Worm (Caenorhabditis elegans): ENCODE results near the gene irld-12.

DNA sequence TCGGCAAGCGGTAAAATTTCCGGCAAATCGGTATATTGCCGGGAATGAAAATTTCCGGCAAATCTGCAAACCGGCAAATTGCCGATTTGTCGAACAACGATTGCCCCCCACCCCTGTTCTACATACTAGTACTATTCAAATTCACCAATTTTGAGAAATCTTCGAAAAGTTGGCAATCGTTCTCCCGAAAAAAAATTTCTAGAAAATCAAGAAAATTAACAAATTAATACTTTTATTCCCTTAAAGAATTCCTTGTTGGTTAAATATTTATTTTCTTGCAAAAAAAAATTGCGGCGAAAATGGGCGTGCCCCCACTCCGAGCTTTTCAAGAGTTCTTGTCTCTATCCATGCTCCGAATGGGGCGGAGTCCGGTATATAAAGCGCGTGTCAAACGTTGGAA, 33.0 kb upstream of the irld-12 start, which contains the start of gene C50H11.8:
- no peak for TF ChIP-seq nhr-77 (tag; optimal IDR thresholded peaks at IDR 0.05)
- no peak for TF ChIP-seq nhr-111 (GFP tag; optimal IDR thresholded peaks at IDR 0.05)
- no peak for TF ChIP-seq ceh-62 (tag; optimal IDR thresholded peaks at IDR 0.05)
- no peak for TF ChIP-seq ceh-82 (tag; optimal IDR thresholded peaks at IDR 0.05)
- no peak for TF ChIP-seq mdl-1 (tag; optimal IDR thresholded peaks at IDR 0.05)
- TF ChIP-seq ceh-28 (tag; optimal IDR thresholded peaks at IDR 0.05), result no peak
- no peak for TF ChIP-seq ZK546.5 (tag; optimal IDR thresholded peaks at IDR 0.05)
- no peak for TF ChIP-seq daf-12 (tag; optimal IDR thresholded peaks at IDR 0.05)
- TF ChIP-seq nhr-76 (tag; optimal IDR thresholded peaks at IDR 0.05), result no peak
- no peak for TF ChIP-seq zag-1 (tag; optimal IDR thresholded peaks at IDR 0.05)
- TF ChIP-seq unc-62 (GFP tag; optimal IDR thresholded peaks at IDR 0.05 in 1 of 2), result no peak
- TF ChIP-seq unc-62 (tag; optimal IDR thresholded peaks at IDR 0.05), result no peak
- TF ChIP-seq nhr-11 (tag; optimal IDR thresholded peaks at IDR 0.05), result no peak
- TF ChIP-seq snpc-4 (tag; optimal IDR thresholded peaks at IDR 0.05), result no peak
